Fruit fly (Drosophila melanogaster) whole organism, wandering third instar larva: ENCODE measurements around the gene CG45049.

ENCODE experiments used
- Abd-B ChIP-seq: fragments of >200 bp; optimal IDR thresholded peaks from 2 replicates; lab custom pipeline; 2017; ENCODE audit warnings: missing biosample characterization, missing genetic modification characterization
- CG32264 ChIP-seq: fragments of 200-800 bp; sonication (Bioruptor generic); optimal IDR thresholded peaks from 2 replicates; lab custom pipeline; 2016; ENCODE audit warnings: missing biosample characterization, missing genetic modification characterization
- CG9705 ChIP-seq: fragments of 200-800 bp; sonication (Bioruptor generic); optimal IDR thresholded peaks from 2 replicates; lab custom pipeline; 2018; ENCODE audit warnings: missing biosample characterization, mild to moderate bottlenecking, missing genetic modification characterization
- Dfd ChIP-seq: fragments of >200 bp; optimal IDR thresholded peaks from 2 replicates; lab custom pipeline; 2017; ENCODE audit warnings: missing biosample characterization, missing genetic modification characterization
- Dif ChIP-seq: fragments of 200-275, 200-300 bp; sonication (Bioruptor generic); optimal IDR thresholded peaks from 2 replicates; lab custom pipeline; 2018; ENCODE audit warnings: missing biosample characterization, missing genetic modification characterization; ENCODE audit not compliant: partially characterized antibody
- GATAd ChIP-seq: sonication (Bioruptor generic); optimal IDR thresholded peaks from 2 replicates; lab custom pipeline; 2016; ENCODE audit warnings: missing biosample characterization, missing genetic modification characterization
- HLH106 ChIP-seq: fragments of 200-800 bp; optimal IDR thresholded peaks from 3 replicates; lab custom pipeline; 2019; ENCODE audit warnings: missing biosample characterization, mild to moderate bottlenecking, missing genetic modification characterization, moderate library complexity
- Hnf4 ChIP-seq: fragments of 200-800 bp; sonication (Bioruptor generic); optimal IDR thresholded peaks from 2 replicates; lab custom pipeline; 2016; ENCODE audit warnings: missing biosample characterization, mild to moderate bottlenecking, missing genetic modification characterization
- Hr78 ChIP-seq: fragments of >200 bp; optimal IDR thresholded peaks from 2 replicates; lab custom pipeline; 2017; ENCODE audit warnings: missing biosample characterization, missing genetic modification characterization
- Hr83 ChIP-seq: fragments of 200-300 bp; sonication (Bioruptor generic); optimal IDR thresholded peaks from 2 replicates; lab custom pipeline; 2016; ENCODE audit warnings: missing biosample characterization, mild to moderate bottlenecking, missing genetic modification characterization, moderate library complexity; ENCODE audit not compliant: poor library complexity, severe bottlenecking
- Jra ChIP-seq: sonication (Bioruptor generic); optimal IDR thresholded peaks from 2 replicates; lab custom pipeline; 2016; ENCODE audit warnings: missing biosample characterization, missing genetic modification characterization
- Mio ChIP-seq: sonication (Bioruptor generic); optimal IDR thresholded peaks from 2 replicates; lab custom pipeline; 2016; ENCODE audit warnings: missing biosample characterization, missing genetic modification characterization
- Myc ChIP-seq: fragments of >200 bp; optimal IDR thresholded peaks from 2 replicates; lab custom pipeline; 2017
- N ChIP-seq: fragments of >200 bp; optimal IDR thresholded peaks from 2 replicates; lab custom pipeline; 2018; ENCODE audit warnings: missing biosample characterization, missing external identifiers, missing genetic modification characterization
- OdsH ChIP-seq: fragments of 200-800 bp; sonication (Bioruptor generic); optimal IDR thresholded peaks from 2 replicates; lab custom pipeline; 2016; ENCODE audit warnings: missing biosample characterization, mild to moderate bottlenecking, missing genetic modification characterization
- Rel ChIP-seq, 2 experiments: fragments of 200-800 bp; sonication (Bioruptor generic) in 1 of 2; optimal IDR thresholded peaks; 2 replicates in 1 of 2; 3 replicates in 1 of 2; lab custom pipeline; 2016 to 2019; ENCODE audit warnings: mild to moderate bottlenecking in 2 of 2, missing biosample characterization in 2 of 2, missing genetic modification characterization in 2 of 2, moderate library complexity in 1 of 2
- Sp1 ChIP-seq: fragments of 200-800 bp; sonication (Bioruptor generic); optimal IDR thresholded peaks from 3 replicates; lab custom pipeline; 2019; ENCODE audit warnings: missing biosample characterization, mild to moderate bottlenecking, missing genetic modification characterization, moderate library complexity
- Vsx2 ChIP-seq: fragments of 200-300, 225-300 bp; sonication (Bioruptor generic); optimal IDR thresholded peaks from 2 replicates; lab custom pipeline; 2018; ENCODE audit warnings: missing biosample characterization, missing genetic modification characterization; ENCODE audit not compliant: partially characterized antibody
- br ChIP-seq: fragments of 200-800 bp; sonication (Bioruptor generic); optimal IDR thresholded peaks from 2 replicates; lab custom pipeline; 2016; ENCODE audit warnings: missing biosample characterization, missing genetic modification characterization
- brk ChIP-seq: fragments of 200-800 bp; sonication (Bioruptor generic); optimal IDR thresholded peaks from 2 replicates; lab custom pipeline; 2016; ENCODE audit warnings: missing biosample characterization, mild to moderate bottlenecking, missing genetic modification characterization
- dmrt93B ChIP-seq: fragments of 200-800 bp; sonication (Bioruptor generic); optimal IDR thresholded peaks from 2 replicates; lab custom pipeline; 2018; ENCODE audit warnings: missing biosample characterization, mild to moderate bottlenecking, missing genetic modification characterization
- dsf ChIP-seq: sonication (Bioruptor generic); optimal IDR thresholded peaks from 2 replicates; lab custom pipeline; 2016; ENCODE audit warnings: missing biosample characterization, missing genetic modification characterization, borderline replicate concordance
- ey ChIP-seq: fragments of 200-800 bp; sonication (Bioruptor generic); optimal IDR thresholded peaks from 2 replicates; lab custom pipeline; 2016; ENCODE audit warnings: missing biosample characterization, missing genetic modification characterization
- foxo ChIP-seq, 2 experiments: fragments of 200-800 bp; sonication (Bioruptor generic); optimal IDR thresholded peaks; 2 replicates in 1 of 2; 3 replicates in 1 of 2; lab custom pipeline; 2016 to 2017; ENCODE audit warnings: missing biosample characterization in 2 of 2, missing genetic modification characterization in 2 of 2
- fru ChIP-seq: fragments of 200-800 bp; sonication (Bioruptor generic); optimal IDR thresholded peaks from 3 replicates; lab custom pipeline; 2016; ENCODE audit warnings: missing biosample characterization, mild to moderate bottlenecking, missing genetic modification characterization
- h ChIP-seq: fragments of 200-800 bp; sonication (Bioruptor generic); optimal IDR thresholded peaks from 3 replicates; lab custom pipeline; 2016; ENCODE audit warnings: missing biosample characterization, mild to moderate bottlenecking, missing genetic modification characterization
- jim ChIP-seq: fragments of 175-275, 200-325 bp; sonication (Bioruptor generic); optimal IDR thresholded peaks from 2 replicates; lab custom pipeline; 2016; ENCODE audit warnings: missing biosample characterization, mild to moderate bottlenecking, missing genetic modification characterization
- lola ChIP-seq: fragments of >200 bp; optimal IDR thresholded peaks from 2 replicates; lab custom pipeline; 2017; ENCODE audit warnings: missing biosample characterization, missing genetic modification characterization
- pan ChIP-seq: fragments of >200 bp; optimal IDR thresholded peaks from 2 replicates; lab custom pipeline; 2017
- psq ChIP-seq: fragments of 200-800 bp; sonication (Bioruptor generic); optimal IDR thresholded peaks from 3 replicates; lab custom pipeline; 2017; ENCODE audit warnings: missing biosample characterization, mild to moderate bottlenecking, missing genetic modification characterization, moderate library complexity
- rgr ChIP-seq: fragments of 200-800 bp; sonication (Bioruptor generic); optimal IDR thresholded peaks from 3 replicates; lab custom pipeline; 2016; ENCODE audit warnings: missing biosample characterization, mild to moderate bottlenecking, missing genetic modification characterization
- sage ChIP-seq: fragments of 200-800 bp; sonication (Bioruptor generic); optimal IDR thresholded peaks from 2 replicates; lab custom pipeline; 2016; ENCODE audit warnings: missing biosample characterization, mild to moderate bottlenecking, missing genetic modification characterization
- sv ChIP-seq: fragments of 200-800 bp; sonication (Bioruptor generic); optimal IDR thresholded peaks from 3 replicates; lab custom pipeline; 2016; ENCODE audit warnings: missing biosample characterization, missing genetic modification characterization
- tai ChIP-seq: sonication (Bioruptor generic); optimal IDR thresholded peaks from 2 replicates; lab custom pipeline; 2016; ENCODE audit warnings: missing biosample characterization, missing genetic modification characterization
- usp ChIP-seq: fragments of >200 bp; optimal IDR thresholded peaks from 2 replicates; lab custom pipeline; 2017; ENCODE audit warnings: missing biosample characterization, missing genetic modification characterization
- woc ChIP-seq: sonication (Bioruptor generic); optimal IDR thresholded peaks from 2 replicates; lab custom pipeline; 2016; ENCODE audit warnings: missing biosample characterization, mild to moderate bottlenecking, missing genetic modification characterization

The CG45049 gene

dm6 chr3R:22751111-22751510, 24.3 kb downstream of the CG45049 start:
- peak; percentile 5 for TF ChIP-seq ey (GFP tag; lab: Kevin White, UChicago)
- peak; percentile 6 for TF ChIP-seq N (GFP tag; lab: Kevin White, UChicago)
- TF ChIP-seq sage (GFP tag; lab: Kevin White, UChicago): no peak
- no peak for TF ChIP-seq lola (GFP tag; lab: Kevin White, UChicago)
- TF ChIP-seq rgr (GFP tag; lab: Kevin White, UChicago): peak; percentile 11

- TF ChIP-seq psq (GFP tag; lab: Kevin White, UChicago): no peak
- TF ChIP-seq Dfd: no peak
- no peak for TF ChIP-seq dmrt93B
- no peak for TF ChIP-seq Vsx2
- TF ChIP-seq Abd-B: no peak
- no peak for TF ChIP-seq OdsH (GFP tag; lab: Kevin White, UChicago)
- no peak for TF ChIP-seq CG9705
- TF ChIP-seq, all 38 proteins: peak for 0
Measured at dm6 chr3R:22751698-22752097, 24.9 kb downstream of the CG45049 start.

- TF ChIP-seq Vsx2 (no peak), lola (GFP tag; lab: Kevin White, UChicago) (no peak), sv (GFP tag; lab: Kevin White, UChicago) (no peak), Abd-B (no peak), jim (no peak), Hr78 (no peak), HLH106 (tag; lab: Kevin White, UChicago) (no peak), Hnf4 (no peak), Mio (no peak), Rel (GFP tag; optimal IDR thresholded peaks at IDR 0.05; lab: Kevin White, UChicago) (no peak), Rel (tag; optimal IDR thresholded peaks at IDR 0.05; lab: Kevin White, UChicago) (no peak), Hr83 (GFP tag; lab: Kevin White, UChicago) (no peak), Dfd (no peak), tai (GFP tag; lab: Kevin White, UChicago) (no peak), usp (GFP tag; lab: Kevin White, UChicago) (no peak), psq (GFP tag; lab: Kevin White, UChicago) (no peak), brk (GFP tag; lab: Kevin White, UChicago) (no peak)
Measured at dm6 chr3R:22752929-22753328, 26.2 kb downstream of the CG45049 start.

- TF ChIP-seq dsf (GFP tag; lab: Kevin White, UChicago): no peak
- no peak for TF ChIP-seq woc (GFP tag; lab: Kevin White, UChicago)
- no peak for TF ChIP-seq lola (GFP tag; lab: Kevin White, UChicago)
- no peak for TF ChIP-seq Rel (GFP tag; optimal IDR thresholded peaks at IDR 0.05; lab: Kevin White, UChicago)
- TF ChIP-seq Rel (tag; optimal IDR thresholded peaks at IDR 0.05; lab: Kevin White, UChicago): peak; percentile 33
- no peak for TF ChIP-seq h (GFP tag; lab: Kevin White, UChicago)
- TF ChIP-seq foxo (GFP tag; optimal IDR thresholded peaks at IDR 0.05; lab: Kevin White, UChicago): no peak
- TF ChIP-seq usp (GFP tag; lab: Kevin White, UChicago): no peak
- TF ChIP-seq tai (GFP tag; lab: Kevin White, UChicago): no peak
- peak; percentile 6 for TF ChIP-seq Hr83 (GFP tag; lab: Kevin White, UChicago)
- TF ChIP-seq Abd-B: no peak
Measured at dm6 chr3R:22753600-22753894, 26.8 kb downstream of the CG45049 start.

- TF ChIP-seq Hnf4 (no peak), Dfd (no peak), Sp1 (GFP tag; lab: Kevin White, UChicago) (no peak), sage (GFP tag; lab: Kevin White, UChicago) (no peak), HLH106 (tag; lab: Kevin White, UChicago) (no peak), pan (lab: Kevin White, UChicago) (no peak), sv (GFP tag; lab: Kevin White, UChicago) (peak; percentile 22), Abd-B (no peak), N (GFP tag; lab: Kevin White, UChicago) (no peak), usp (GFP tag; lab: Kevin White, UChicago) (no peak), CG32264 (no peak), h (GFP tag; lab: Kevin White, UChicago) (peak; percentile 22), OdsH (GFP tag; lab: Kevin White, UChicago) (no peak), Mio (no peak), rgr (GFP tag; lab: Kevin White, UChicago) (peak; percentile 19), Jra (no peak), GATAd (GFP tag; lab: Kevin White, UChicago) (no peak), ey (GFP tag; lab: Kevin White, UChicago) (peak; percentile 5), Myc (lab: Kevin White, UChicago) (no peak), Vsx2 (no peak), tai (GFP tag; lab: Kevin White, UChicago) (no peak), CG9705 (no peak), dsf (GFP tag; lab: Kevin White, UChicago) (no peak), Dif (GFP tag; lab: Kevin White, UChicago) (peak; percentile 62), psq (GFP tag; lab: Kevin White, UChicago) (no peak), woc (GFP tag; lab: Kevin White, UChicago) (no peak), jim (no peak), fru (GFP tag; lab: Kevin White, UChicago) (peak; percentile 6), Rel (GFP tag; optimal IDR thresholded peaks at IDR 0.05; lab: Kevin White, UChicago) (no peak), Rel (tag; optimal IDR thresholded peaks at IDR 0.05; lab: Kevin White, UChicago) (peak; percentile 83), lola (GFP tag; lab: Kevin White, UChicago) (no peak), Hr78 (no peak), br (no peak), Hr83 (GFP tag; lab: Kevin White, UChicago) (no peak)
Measured at dm6 chr3R:22753895-22754774, 27.4 kb downstream of the CG45049 start.
